Worm (Caenorhabditis elegans) whole organism, L4/young adult: ENCODE measurements around the gene srsx-29.

Source experiments
- W03F9.2 ChIP-seq: fragments of 150-350 bp; optimal IDR thresholded peaks from 2 replicates; lab custom pipeline; 2014; ENCODE audit warnings: missing biosample characterization, missing genetic modification characterization
- dao-5 ChIP-seq: sonication (generic microtip); optimal IDR thresholded peaks from 2 replicates; lab custom pipeline; 2016; ENCODE audit warnings: missing genotype, missing genetic modification characterization, moderate library complexity, missing compliant biosample characterization

ce11 chrV:10107309-10107708, 47.5 kb upstream of the srsx-29 start, which contains the start of gene C08B6.11:
- TF ChIP-seq W03F9.2 (tag; lab: Kevin White, UChicago), result no peak
- no peak for TF ChIP-seq dao-5 (tag; lab: Kevin White, UChicago)
